Worm (Caenorhabditis elegans): Measurements from ENCODE around the gene clc-26.

DNA sequence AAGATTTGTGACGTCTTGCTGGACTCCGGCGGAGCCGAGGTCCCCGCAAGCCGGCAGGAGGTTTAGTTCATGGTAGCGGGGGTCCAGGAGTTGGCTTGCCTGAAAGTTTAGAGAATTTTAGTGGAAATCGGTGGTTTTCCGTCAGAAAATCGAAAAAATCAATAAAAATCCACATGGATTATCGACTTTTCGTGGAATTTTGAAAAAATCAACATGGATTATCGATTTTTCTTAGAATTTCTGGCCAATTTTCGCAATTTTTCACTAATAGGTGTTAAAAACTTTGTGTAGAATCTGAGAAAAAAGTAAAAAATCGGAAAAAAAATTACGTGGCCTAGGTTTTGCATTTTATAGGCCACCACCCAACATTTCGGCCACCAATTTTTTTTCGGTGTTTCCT is 28.0 kb upstream of the clc-26 start:
- no peak for TF ChIP-seq flt-1 (GFP tag; IDR thresholded peaks at IDR 0.05)
- TF ChIP-seq ref-1 (GFP tag; conservative IDR thresholded peaks at IDR 0.05), result no peak
- TF ChIP-seq cog-1 (tag; optimal IDR thresholded peaks at IDR 0.05), result no peak
- no peak for TF ChIP-seq ztf-29 (GFP tag; IDR thresholded peaks at IDR 0.05)
- no peak for TF ChIP-seq tab-1 (GFP tag; IDR thresholded peaks at IDR 0.05)
- no peak for TF ChIP-seq ztf-23 (GFP tag; IDR thresholded peaks at IDR 0.05)
- no peak for TF ChIP-seq klf-2 (GFP tag; conservative IDR thresholded peaks at IDR 0.05)
- no peak for TF ChIP-seq T22C8.4 (GFP tag; IDR thresholded peaks at IDR 0.05)

All from whole organism, midembryonic.